Worm (Caenorhabditis elegans): Measurements from ENCODE around the gene gpa-12.

DNA sequence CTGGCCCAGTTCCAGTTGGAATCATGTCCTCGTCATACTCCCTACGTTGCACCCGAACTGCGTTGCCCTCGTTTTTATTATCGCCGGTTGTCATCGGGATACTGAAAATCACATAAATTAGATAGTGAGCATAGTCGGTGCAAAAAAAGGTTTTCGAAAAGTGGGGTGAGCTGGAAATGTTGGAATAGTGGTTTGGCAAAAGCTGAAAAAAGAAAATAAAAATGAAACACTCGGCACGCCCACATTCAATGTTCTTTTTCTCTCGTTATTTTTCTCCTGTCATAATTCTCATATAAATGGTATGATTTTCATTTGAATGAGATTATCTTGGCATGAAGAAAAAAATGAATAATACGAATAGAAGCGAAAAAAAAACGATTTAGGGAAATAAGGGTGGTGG, 20.9 kb downstream of the gpa-12 start, which contains the start of gene F18G5.6:
- TF ChIP-seq ref-1 (GFP tag; conservative IDR thresholded peaks at IDR 0.05) (no peak), flt-1 (GFP tag; IDR thresholded peaks at IDR 0.05) (no peak)
